Worm (Caenorhabditis elegans) whole organism, L1 larva: ENCODE data around the gene F54C8.6.
A peak's percentile ranks its signal among the peaks of the same experiment; 100 is the strongest.

Source experiments
- C16A3.4 ChIP-seq: fragments of 150-350 bp; optimal IDR thresholded peaks from 2 replicates; lab custom pipeline; 2014; ENCODE audit warnings: missing biosample characterization, missing genetic modification characterization
- F16B12.6 ChIP-seq: fragments of 150-350 bp; optimal IDR thresholded peaks from 2 replicates; lab custom pipeline; 2014; ENCODE audit warnings: missing biosample characterization, missing genetic modification characterization
- blmp-1 ChIP-seq: fragments of 150-350 bp; optimal IDR thresholded peaks from 2 replicates; lab custom pipeline; 2014; ENCODE audit warnings: missing biosample characterization, missing genetic modification characterization
- ceh-8 ChIP-seq: fragments of 200-800 bp; sonication (Bioruptor generic); optimal IDR thresholded peaks from 2 replicates; lab custom pipeline; 2018; ENCODE audit warnings: mild to moderate bottlenecking, missing genetic modification characterization, moderate library complexity, missing compliant biosample characterization
- ceh-82 ChIP-seq, 3 experiments: fragments of 150-350 bp in 1 of 3; sonication (generic microtip) in 2 of 3; optimal IDR thresholded peaks; 2 replicates each; lab custom pipeline; 2014 to 2017; ENCODE audit warnings: missing biosample characterization in 3 of 3, missing genetic modification characterization in 3 of 3
- ceh-88 ChIP-seq: fragments of 200-800 bp; sonication (Bioruptor generic); IDR thresholded peaks from 2 replicates; pipeline ENCODE4 v1.3.6; 2022; ENCODE audit warnings: missing genetic modification characterization, missing compliant biosample characterization
- ceh-90 ChIP-seq: sonication (generic microtip); optimal IDR thresholded peaks from 2 replicates; lab custom pipeline; 2016; ENCODE audit warnings: missing genetic modification characterization, missing compliant biosample characterization
- ces-1 ChIP-seq: fragments of 150-350 bp; optimal IDR thresholded peaks from 2 replicates; lab custom pipeline; 2014; ENCODE audit warnings: missing biosample characterization, missing genetic modification reagents, missing genetic modification characterization
- dpl-1 ChIP-seq, 3 experiments: fragments of 150-350 bp in 2 of 3; sonication (generic microtip) in 1 of 3; optimal IDR thresholded peaks; 2 replicates each; lab custom pipeline; 2014 to 2017; ENCODE audit warnings: missing biosample characterization in 3 of 3, missing genetic modification characterization in 3 of 3, missing genetic modification reagents in 3 of 3
- efl-1 ChIP-seq, 4 experiments: fragments of 150-350 bp; optimal IDR thresholded peaks in 3 of 4; peaks in 1 of 4; 1 replicate in 1 of 4; 2 replicates in 3 of 4; lab custom pipeline; 2014; ENCODE audit warnings: missing biosample characterization in 2 of 4, missing genetic modification characterization in 2 of 4, missing genetic modification reagents in 2 of 4
- egl-13 ChIP-seq: sonication (generic microtip); optimal IDR thresholded peaks from 2 replicates; lab custom pipeline; 2016; ENCODE audit warnings: missing genotype, missing genetic modification reagents, missing genetic modification characterization, missing compliant biosample characterization
- elt-2 ChIP-seq: sonication (generic microtip); optimal IDR thresholded peaks from 2 replicates; lab custom pipeline; 2016; ENCODE audit warnings: missing genetic modification characterization, mild to moderate bottlenecking, inconsistent platforms, missing compliant biosample characterization, missing genetic modification reagents
- elt-3 ChIP-seq, 6 experiments: fragments of 150-350 bp in 1 of 6; sonication (generic microtip); optimal IDR thresholded peaks; 2 replicates each; lab custom pipeline; 2017 to 2018; ENCODE audit warnings: missing biosample characterization in 6 of 6, missing genetic modification characterization in 6 of 6, inconsistent platforms in 1 of 6
- ets-5 ChIP-seq: fragments of 200-800 bp; sonication (Bioruptor generic); IDR thresholded peaks from 2 replicates; pipeline ENCODE4 v1.3.6; 2022; ENCODE audit warnings: missing genetic modification characterization, missing compliant biosample characterization
- fkh-8 ChIP-seq: sonication (generic microtip); optimal IDR thresholded peaks from 2 replicates; lab custom pipeline; 2016; ENCODE audit warnings: mild to moderate bottlenecking, missing genetic modification characterization, missing compliant biosample characterization
- grh-1 ChIP-seq: fragments of 200-800 bp; sonication (Bioruptor generic); IDR thresholded peaks from 2 replicates; pipeline ENCODE4 v1.3.6; 2022; ENCODE audit warnings: missing genetic modification reagents, missing genetic modification characterization, missing compliant biosample characterization
- hlh-4 ChIP-seq: sonication (generic microtip); optimal IDR thresholded peaks from 2 replicates; lab custom pipeline; 2016; ENCODE audit warnings: mild to moderate bottlenecking, missing genetic modification characterization, missing compliant biosample characterization
- hpl-2 ChIP-seq: fragments of 150-350 bp; optimal IDR thresholded peaks from 2 replicates; lab custom pipeline; 2014; ENCODE audit warnings: missing biosample characterization, missing genetic modification reagents, missing genetic modification characterization
- irx-1 ChIP-seq: sonication (generic microtip); optimal IDR thresholded peaks from 2 replicates; lab custom pipeline; 2016; ENCODE audit warnings: missing genetic modification characterization, missing compliant biosample characterization
- isw-1 ChIP-seq: fragments of 200-800 bp; sonication (Bioruptor generic); IDR thresholded peaks from 2 replicates; pipeline ENCODE4 v1.3.6; 2022; ENCODE audit warnings: missing genetic modification characterization, missing compliant biosample characterization
- jun-1 ChIP-seq: fragments of 150-350 bp; optimal IDR thresholded peaks from 2 replicates; lab custom pipeline; 2014; ENCODE audit warnings: missing biosample characterization, missing genetic modification reagents, missing genetic modification characterization
- lin-13 ChIP-seq: fragments of 150-350 bp; optimal IDR thresholded peaks from 2 replicates; lab custom pipeline; 2014; ENCODE audit warnings: missing biosample characterization, missing genetic modification reagents, missing genetic modification characterization
- lin-15B ChIP-seq: fragments of 150-350 bp; sonication (generic microtip); optimal IDR thresholded peaks from 3 replicates; lab custom pipeline; 2014; ENCODE audit warnings: missing biosample characterization, missing genetic modification characterization
- lin-35 ChIP-seq, 2 experiments: fragments of 150-350 bp; optimal IDR thresholded peaks; 2 replicates each; lab custom pipeline; 2014; ENCODE audit warnings: missing biosample characterization in 2 of 2, missing genetic modification characterization in 2 of 2, missing genetic modification reagents in 2 of 2
- lir-3 ChIP-seq: sonication (generic microtip); optimal IDR thresholded peaks from 2 replicates; lab custom pipeline; 2016; ENCODE audit warnings: mild to moderate bottlenecking, missing genetic modification characterization, moderate library complexity, missing compliant biosample characterization; ENCODE audit not compliant: poor library complexity
- lsy-2 ChIP-seq, 2 experiments: fragments of 150-350 bp; optimal IDR thresholded peaks; 2 replicates each; lab custom pipeline; 2014; ENCODE audit warnings: missing biosample characterization in 2 of 2, missing genetic modification characterization in 2 of 2
- mdl-1 ChIP-seq, 2 experiments: fragments of 150-350 bp; optimal IDR thresholded peaks; 2 replicates each; lab custom pipeline; 2014 to 2017; ENCODE audit warnings: missing biosample characterization in 2 of 2, missing genetic modification characterization in 2 of 2, inconsistent platforms in 1 of 2
- mef-2 ChIP-seq: fragments of 150-350 bp; optimal IDR thresholded peaks from 2 replicates; lab custom pipeline; 2014; ENCODE audit warnings: missing biosample characterization, missing genetic modification characterization
- mep-1 ChIP-seq: fragments of 150-350 bp; optimal IDR thresholded peaks from 2 replicates; lab custom pipeline; 2014; ENCODE audit warnings: missing biosample characterization, missing genetic modification characterization
- nhr-11 ChIP-seq: fragments of 150-350 bp; optimal IDR thresholded peaks from 2 replicates; lab custom pipeline; 2014; ENCODE audit warnings: missing biosample characterization, missing genetic modification characterization
- nhr-19 ChIP-seq: fragments of 200-800 bp; sonication (Bioruptor generic); conservative IDR thresholded peaks from 2 replicates; pipeline ENCODE4 v1.3.6; 2022; ENCODE audit warnings: missing genetic modification characterization, missing compliant biosample characterization
- nhr-20 ChIP-seq: sonication (generic microtip); optimal IDR thresholded peaks from 2 replicates; lab custom pipeline; 2016; ENCODE audit warnings: mild to moderate bottlenecking, missing genetic modification characterization, missing compliant biosample characterization
- nhr-237 ChIP-seq: fragments of 150-350 bp; optimal IDR thresholded peaks from 2 replicates; lab custom pipeline; 2014; ENCODE audit warnings: missing biosample characterization, missing genetic modification characterization
- nhr-28 ChIP-seq: fragments of 150-350 bp; optimal IDR thresholded peaks from 2 replicates; lab custom pipeline; 2014; ENCODE audit warnings: missing biosample characterization, missing genetic modification characterization
- nhr-76 ChIP-seq: sonication (generic microtip); optimal IDR thresholded peaks from 2 replicates; lab custom pipeline; 2017; ENCODE audit warnings: missing biosample characterization, missing genetic modification characterization
- nhr-84 ChIP-seq: sonication (generic microtip); optimal IDR thresholded peaks from 2 replicates; lab custom pipeline; 2017; ENCODE audit warnings: missing biosample characterization, missing genetic modification characterization
- nhr-85 ChIP-seq: sonication (generic microtip); peaks from one replicate; lab custom pipeline; 2016; ENCODE audit warnings: missing genetic modification characterization, inconsistent platforms, missing compliant biosample characterization
- pag-3 ChIP-seq: sonication (generic microtip); optimal IDR thresholded peaks from 2 replicates; lab custom pipeline; 2017; ENCODE audit warnings: missing genetic modification characterization, mild to moderate bottlenecking, missing compliant biosample characterization, antibody characterized with exemption, borderline replicate concordance; ENCODE audit not compliant: insufficient read depth
- pax-3 ChIP-seq: fragments of 200-800 bp; sonication (Bioruptor generic); optimal IDR thresholded peaks from 2 replicates; lab custom pipeline; 2018; ENCODE audit warnings: mild to moderate bottlenecking, missing genetic modification characterization, moderate library complexity, missing compliant biosample characterization
- pqm-1 ChIP-seq: sonication (generic microtip); optimal IDR thresholded peaks from 3 replicates; lab custom pipeline; 2017; ENCODE audit warnings: missing biosample characterization, missing genetic modification characterization
- skn-1 ChIP-seq: fragments of 150-350 bp; optimal IDR thresholded peaks from 2 replicates; lab custom pipeline; 2014; ENCODE audit warnings: missing biosample characterization, missing genetic modification characterization
- snpc-4 ChIP-seq: fragments of 150-350 bp; optimal IDR thresholded peaks from 2 replicates; lab custom pipeline; 2014; ENCODE audit warnings: missing biosample characterization, missing genetic modification characterization
- sptf-1 ChIP-seq: fragments of 150-350 bp; optimal IDR thresholded peaks from 2 replicates; lab custom pipeline; 2014; ENCODE audit warnings: missing biosample characterization, missing genetic modification characterization
- sup-37 ChIP-seq: fragments of 200-800 bp; sonication (Bioruptor generic); optimal IDR thresholded peaks from 2 replicates; lab custom pipeline; 2018; ENCODE audit warnings: mild to moderate bottlenecking, missing genetic modification characterization, missing compliant biosample characterization
- tlp-1 ChIP-seq: fragments of 150-350 bp; optimal IDR thresholded peaks from 2 replicates; lab custom pipeline; 2014; ENCODE audit warnings: missing biosample characterization, missing genetic modification characterization
- unc-30 ChIP-seq: sonication (generic microtip); optimal IDR thresholded peaks from 2 replicates; lab custom pipeline; 2017; ENCODE audit warnings: missing biosample characterization, missing genetic modification characterization
- unc-86 ChIP-seq: sonication (generic microtip); optimal IDR thresholded peaks from 2 replicates; lab custom pipeline; 2016; ENCODE audit warnings: missing genetic modification characterization, missing compliant biosample characterization
- unc-98 ChIP-seq: fragments of 200-800 bp; sonication (Bioruptor generic); IDR thresholded peaks from 2 replicates; pipeline ENCODE4 v1.3.6; 2022; ENCODE audit warnings: missing genetic modification characterization, missing compliant biosample characterization
- xbp-1 ChIP-seq: sonication (generic microtip); optimal IDR thresholded peaks from 2 replicates; lab custom pipeline; 2016; ENCODE audit warnings: missing genetic modification characterization, missing compliant biosample characterization
- zip-4 ChIP-seq: fragments of 200-800 bp; sonication (Bioruptor generic); optimal IDR thresholded peaks from 2 replicates; lab custom pipeline; 2018; ENCODE audit warnings: mild to moderate bottlenecking, missing genetic modification characterization, moderate library complexity, missing compliant biosample characterization
- ztf-4 ChIP-seq: fragments of 150-350 bp; optimal IDR thresholded peaks from 2 replicates; lab custom pipeline; 2014; ENCODE audit warnings: missing biosample characterization, missing genetic modification characterization

F54C8.6 gene

DNA sequence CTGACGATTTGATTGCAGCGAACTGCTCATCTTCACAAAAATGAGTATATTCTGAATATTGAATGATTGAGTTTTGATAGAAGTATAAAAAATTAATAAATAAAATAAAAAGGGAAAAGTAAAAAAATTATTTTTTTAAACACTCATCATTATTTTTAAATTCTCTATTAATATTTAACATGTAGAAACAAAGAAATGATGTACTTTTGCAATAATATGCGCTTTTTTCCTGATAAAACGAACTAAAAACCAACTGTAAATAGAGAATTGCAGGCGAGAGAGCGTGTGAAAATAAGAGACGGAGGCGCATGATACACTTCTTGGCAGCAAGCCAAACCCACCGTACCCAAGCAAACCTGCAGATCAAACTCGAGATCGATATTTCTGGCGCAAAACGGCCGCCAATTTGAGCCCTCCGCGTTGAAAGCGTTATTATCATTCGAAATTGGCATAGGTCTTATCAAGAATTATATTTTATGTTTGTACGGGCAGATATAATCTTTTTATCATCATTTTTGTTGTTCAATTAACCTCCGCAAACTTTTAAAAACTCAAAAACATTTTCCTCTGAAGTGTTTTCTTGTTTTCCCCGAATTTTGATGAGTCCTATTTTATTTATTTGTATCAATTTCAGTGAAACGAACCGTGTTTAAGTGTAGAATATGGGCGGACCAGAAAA is 6.4 kb upstream of the F54C8.6 start, which contains the start of the genes rheb-1 and spk-1:
rheb-1 (minus strand) TSS at position 51 of the 679 bp plus-strand sequence.
spk-1 (plus strand) TSS at position 629 of the 679 bp plus-strand sequence.
- TF ChIP-seq ces-1 = no peak
- TF ChIP-seq ztf-4 (tag; lab: Kevin White, UChicago) = peak; percentile 76
- peak; percentile 83 to 89 for TF ChIP-seq lin-35 (GFP tag; optimal IDR thresholded peaks at IDR 0.05; lab: Kevin White, UChicago)
- peak; percentile 40 for TF ChIP-seq snpc-4 (tag; lab: Kevin White, UChicago)
- peak; percentile 83 to 84 for TF ChIP-seq efl-1 (optimal IDR thresholded peaks at IDR 0.05; lab: Kevin White, UChicago)
- peak; percentile 69 to 97 for TF ChIP-seq efl-1 (GFP tag; optimal IDR thresholded peaks at IDR 0.05 in 1 of 2; lab: Kevin White, UChicago)
- TF ChIP-seq tlp-1 = no peak
- peak; percentile 82 for TF ChIP-seq unc-86 (tag; lab: Kevin White, UChicago)
- TF ChIP-seq nhr-28 (tag; lab: Kevin White, UChicago) = no peak
- peak; percentile 82 for TF ChIP-seq pax-3 (tag; lab: Kevin White, UChicago)
- TF ChIP-seq nhr-20 (tag; lab: Kevin White, UChicago) = peak; percentile 93
- TF ChIP-seq mef-2 (tag; lab: Kevin White, UChicago) = peak; percentile 79
- TF ChIP-seq nhr-76 (tag; lab: Kevin White, UChicago) = no peak
- no peak for TF ChIP-seq hlh-4 (tag; lab: Kevin White, UChicago)
- TF ChIP-seq lin-15B (tag; lab: Kevin White, UChicago) = peak; percentile 61
- peak in 3 of 6 experiments; percentile 54 to 62 (median 59) for TF ChIP-seq elt-3 (tag; optimal IDR thresholded peaks at IDR 0.05; lab: Kevin White, UChicago)
- peak; percentile 83 for TF ChIP-seq skn-1 (tag; lab: Kevin White, UChicago)
- peak; percentile 75 to 89 (median 75) for TF ChIP-seq ceh-82 (tag; optimal IDR thresholded peaks at IDR 0.05; lab: Kevin White, UChicago)
- TF ChIP-seq dpl-1 (GFP tag; optimal IDR thresholded peaks at IDR 0.05; lab: Kevin White, UChicago) = peak; percentile 63 to 76 (median 75)
- TF ChIP-seq unc-98 (GFP tag; lab: Robert Waterston, UW) = no peak
- peak; percentile 34 for TF ChIP-seq F16B12.6 (tag; lab: Kevin White, UChicago)
- no peak for TF ChIP-seq nhr-84
- no peak for TF ChIP-seq ceh-90 (tag; lab: Kevin White, UChicago)
- peak; percentile 97 for TF ChIP-seq elt-2 (tag; lab: Kevin White, UChicago)
- no peak for TF ChIP-seq ets-5 (GFP tag; lab: Robert Waterston, UW)
- peak; percentile 93 for TF ChIP-seq mep-1 (tag; lab: Kevin White, UChicago)
- peak; percentile 80 for TF ChIP-seq isw-1 (GFP tag; lab: Robert Waterston, UW)
- peak in 1 of 2 experiments; percentile 68 for TF ChIP-seq mdl-1 (tag; optimal IDR thresholded peaks at IDR 0.05; lab: Kevin White, UChicago)
- TF ChIP-seq nhr-11 (tag; lab: Kevin White, UChicago) = peak; percentile 58
- TF ChIP-seq jun-1 = peak; percentile 86
- no peak for TF ChIP-seq pqm-1 (tag; lab: Kevin White, UChicago)
- no peak for TF ChIP-seq pag-3 (tag; lab: Kevin White, UChicago)
- peak; percentile 69 for TF ChIP-seq blmp-1 (tag; lab: Kevin White, UChicago)
- no peak for TF ChIP-seq unc-30 (tag; lab: Kevin White, UChicago)
- TF ChIP-seq C16A3.4 (tag; lab: Kevin White, UChicago) = peak; percentile 84
- peak; percentile 79 for TF ChIP-seq lin-13 (GFP tag; lab: Kevin White, UChicago)
- peak; percentile 87 for TF ChIP-seq xbp-1 (tag; lab: Kevin White, UChicago)
- TF ChIP-seq hpl-2 (GFP tag; lab: Kevin White, UChicago) = peak; percentile 55
- TF ChIP-seq zip-4 = peak; percentile 59
- peak; percentile 61 for TF ChIP-seq nhr-237 (tag; lab: Kevin White, UChicago)
- peak; percentile 71 for TF ChIP-seq lir-3 (tag; lab: Kevin White, UChicago)
- TF ChIP-seq nhr-19 (GFP tag; lab: Robert Waterston, UW) = peak; percentile 89
- TF ChIP-seq ceh-8 (GFP tag; lab: Kevin White, UChicago) = peak; percentile 14
- peak; percentile 99 for TF ChIP-seq lsy-2 (tag; optimal IDR thresholded peaks at IDR 0.05; lab: Kevin White, UChicago)
- peak; percentile 94 for TF ChIP-seq fkh-8
- peak; percentile 69; the same call in 1 of the 2 replicates for TF ChIP-seq ceh-88 (GFP tag; lab: Robert Waterston, UW)
- peak; percentile 82 for TF ChIP-seq egl-13
- peak; percentile 57 for TF ChIP-seq sup-37 (GFP tag; lab: Kevin White, UChicago)
- peak; percentile 50 for TF ChIP-seq grh-1 (GFP tag; lab: Robert Waterston, UW)
- TF ChIP-seq sptf-1 (tag; lab: Kevin White, UChicago) = no peak
- TF ChIP-seq nhr-85 (tag; lab: Kevin White, UChicago) = peak; percentile 92
- TF ChIP-seq irx-1 (tag; lab: Kevin White, UChicago) = peak; percentile 57
